Fruit fly (Drosophila melanogaster): Measurements from ENCODE around the gene Gr64d.

Gr64d gene

dm6 chr3L:4059293-4059820, 27.5 kb downstream of the Gr64d start, which contains the start of gene Ugt305A1:
Gene Ugt305A1 (plus strand): TSS chr3L:4059770.
- TF ChIP-seq Abd-B (GFP tag; optimal IDR thresholded peaks at IDR 0.05) (no peak), tai (GFP tag; optimal IDR thresholded peaks at IDR 0.05) (no peak), CrebA (GFP tag; optimal IDR thresholded peaks at IDR 0.05; ENCODE audit: borderline replicate concordance) (no peak), rgr (GFP tag; optimal IDR thresholded peaks at IDR 0.05) (peak; percentile 37), Dif (GFP tag; optimal IDR thresholded peaks at IDR 0.05; ENCODE audit: partially characterized antibody) (no peak), Sp1 (GFP tag; optimal IDR thresholded peaks at IDR 0.05) (no peak), fru (GFP tag; optimal IDR thresholded peaks at IDR 0.05) (peak; percentile 14)

dm6 chr3L:4061921-4062474, 30.1 kb downstream of the Gr64d start, which contains the start of gene dib:
Gene dib (plus strand): TSS chr3L:4062292.
- no peak for TF ChIP-seq Vsx2 (GFP tag; optimal IDR thresholded peaks at IDR 0.05; ENCODE audit: partially characterized antibody)
- TF ChIP-seq Myc (optimal IDR thresholded peaks at IDR 0.05): peak; percentile 35

dm6 chr3L:4068368-4068767, 36.5 kb downstream of the Gr64d start:
- TF ChIP-seq Dfd (GFP tag; optimal IDR thresholded peaks at IDR 0.05): no peak
- peak; percentile 20 for TF ChIP-seq h (GFP tag; optimal IDR thresholded peaks at IDR 0.05)
- TF ChIP-seq br (GFP tag; optimal IDR thresholded peaks at IDR 0.05): no peak
- TF ChIP-seq fru (GFP tag; optimal IDR thresholded peaks at IDR 0.05): no peak
- TF ChIP-seq psq (GFP tag; optimal IDR thresholded peaks at IDR 0.05): no peak
- no peak for TF ChIP-seq HLH106 (tag; optimal IDR thresholded peaks at IDR 0.05)
- no peak for TF ChIP-seq Rel (GFP tag; optimal IDR thresholded peaks at IDR 0.05)
- peak; percentile 81 for TF ChIP-seq Rel (tag; optimal IDR thresholded peaks at IDR 0.05)
- peak; percentile 83 for TF ChIP-seq Hnf4 (GFP tag; optimal IDR thresholded peaks at IDR 0.05)
- TF ChIP-seq dmrt93B (GFP tag; optimal IDR thresholded peaks at IDR 0.05): no peak

dm6 chr3L:4069069-4069468, 37.2 kb downstream of the Gr64d start, which contains the start of gene CG32259:
Gene CG32259 (plus strand): TSS chr3L:4069369.
- TF ChIP-seq foxo (GFP tag; optimal IDR thresholded peaks at IDR 0.05): no peak
- no peak for TF ChIP-seq ey (GFP tag; optimal IDR thresholded peaks at IDR 0.05)
- no peak for TF ChIP-seq psq (GFP tag; optimal IDR thresholded peaks at IDR 0.05)
- TF ChIP-seq CG9705 (GFP tag; optimal IDR thresholded peaks at IDR 0.05): no peak
- TF ChIP-seq CrebA (GFP tag; optimal IDR thresholded peaks at IDR 0.05; ENCODE audit: borderline replicate concordance): no peak
- TF ChIP-seq GATAd (GFP tag; optimal IDR thresholded peaks at IDR 0.05): no peak
- no peak for TF ChIP-seq Dif (GFP tag; optimal IDR thresholded peaks at IDR 0.05; ENCODE audit: partially characterized antibody)
- TF ChIP-seq usp (GFP tag; optimal IDR thresholded peaks at IDR 0.05): no peak
- no peak for TF ChIP-seq Sp1 (GFP tag; optimal IDR thresholded peaks at IDR 0.05)
- no peak for TF ChIP-seq dl (GFP tag; optimal IDR thresholded peaks at IDR 0.05; ENCODE audit: insufficient read depth in 1 of 2, partially characterized antibody in 2 of 2)

dm6 chr3L:4070221-4070995, 38.5 kb downstream of the Gr64d start:
- TF ChIP-seq br (GFP tag; optimal IDR thresholded peaks at IDR 0.05): peak; percentile 99
- peak; percentile 88 for TF ChIP-seq Hr83 (GFP tag; optimal IDR thresholded peaks at IDR 0.05; ENCODE audit: poor library complexity, severe bottlenecking)
- peak; percentile 95 for TF ChIP-seq brk (GFP tag; optimal IDR thresholded peaks at IDR 0.05)
- TF ChIP-seq sv (GFP tag; optimal IDR thresholded peaks at IDR 0.05): peak; percentile 71
- TF ChIP-seq Sp1 (GFP tag; optimal IDR thresholded peaks at IDR 0.05): peak; percentile 93
- TF ChIP-seq woc (GFP tag; optimal IDR thresholded peaks at IDR 0.05): peak; percentile 99
- TF ChIP-seq Myc (optimal IDR thresholded peaks at IDR 0.05): no peak
- TF ChIP-seq Hnf4 (GFP tag; optimal IDR thresholded peaks at IDR 0.05): peak; percentile 99
- peak; percentile 99 for TF ChIP-seq fru (GFP tag; optimal IDR thresholded peaks at IDR 0.05)
- peak; percentile 97 for TF ChIP-seq psq (GFP tag; optimal IDR thresholded peaks at IDR 0.05)
- peak; percentile 97 for TF ChIP-seq HLH106 (tag; optimal IDR thresholded peaks at IDR 0.05)
- TF ChIP-seq rgr (GFP tag; optimal IDR thresholded peaks at IDR 0.05): peak; percentile 99
- TF ChIP-seq dsf (GFP tag; optimal IDR thresholded peaks at IDR 0.05; ENCODE audit: borderline replicate concordance): peak; percentile 78
- TF ChIP-seq CG32264 (GFP tag; optimal IDR thresholded peaks at IDR 0.05): peak; percentile 97
- TF ChIP-seq h (GFP tag; optimal IDR thresholded peaks at IDR 0.05): peak; percentile 95
- no peak for TF ChIP-seq tai (GFP tag; optimal IDR thresholded peaks at IDR 0.05)
- peak; percentile 98 for TF ChIP-seq OdsH (GFP tag; optimal IDR thresholded peaks at IDR 0.05)
- TF ChIP-seq lola (GFP tag; optimal IDR thresholded peaks at IDR 0.05): no peak
- no peak for TF ChIP-seq jim (GFP tag; optimal IDR thresholded peaks at IDR 0.05)
- no peak for TF ChIP-seq Dfd (GFP tag; optimal IDR thresholded peaks at IDR 0.05)
- no peak for TF ChIP-seq Hr78 (GFP tag; optimal IDR thresholded peaks at IDR 0.05)
- TF ChIP-seq Dif (GFP tag; optimal IDR thresholded peaks at IDR 0.05; ENCODE audit: partially characterized antibody): peak; percentile 86
- TF ChIP-seq Jra (GFP tag; optimal IDR thresholded peaks at IDR 0.05): peak; percentile 95
- peak; percentile 78 for TF ChIP-seq Vsx2 (GFP tag; optimal IDR thresholded peaks at IDR 0.05; ENCODE audit: partially characterized antibody)
- TF ChIP-seq dl (GFP tag; optimal IDR thresholded peaks at IDR 0.05; ENCODE audit: insufficient read depth in 1 of 2, partially characterized antibody in 2 of 2): peak; percentile 56 to 76
- peak; percentile 96 for TF ChIP-seq sage (GFP tag; optimal IDR thresholded peaks at IDR 0.05)
- TF ChIP-seq N (GFP tag; optimal IDR thresholded peaks at IDR 0.05): no peak
- TF ChIP-seq Abd-B (GFP tag; optimal IDR thresholded peaks at IDR 0.05): no peak

All from whole organism, wandering third instar larva.